Fruit fly (Drosophila melanogaster): ENCODE results near the gene COX7AL2.

dm6 chr2L:2212478-2212877, 14.8 kb upstream of the COX7AL2 start, which contains the start of gene CG15385:
- TF ChIP-seq CG13204 (GFP tag; optimal IDR thresholded peaks at IDR 0.05) (no peak), CG4496 (GFP tag; IDR thresholded peaks at IDR 0.05) (no peak), CG10348 (GFP tag; IDR thresholded peaks at IDR 0.05) (no peak), fd96Ca (GFP tag; IDR thresholded peaks at IDR 0.05) (no peak), CG17806 (tag; optimal IDR thresholded peaks at IDR 0.05) (no peak), CG14655 (GFP tag; optimal IDR thresholded peaks at IDR 0.05) (no peak), Ets98B (GFP tag; IDR thresholded peaks at IDR 0.05) (no peak), Snoo (tag; optimal IDR thresholded peaks at IDR 0.05) (no peak), CG9948 (tag; optimal IDR thresholded peaks at IDR 0.05) (no peak), CG12605 (GFP tag; IDR thresholded peaks at IDR 0.05) (no peak), Pif1B (GFP tag; optimal IDR thresholded peaks at IDR 0.05) (no peak), CG34367 (tag; optimal IDR thresholded peaks at IDR 0.05) (no peak)

Data from whole organism, pupa.